Fruit fly (Drosophila melanogaster) whole organism, adult: Measurements from ENCODE around the gene CG33258.

Experiments used
- CG11617 ChIP-seq: fragments of 200-800 bp; sonication (Bioruptor generic); optimal IDR thresholded peaks from 2 replicates; lab custom pipeline; 2017; ENCODE audit warnings: mild to moderate bottlenecking, missing biosample characterization, missing genetic modification reagents, missing genetic modification characterization
- CG12768 ChIP-seq: fragments of 200-800 bp; sonication (Bioruptor generic); optimal IDR thresholded peaks from 2 replicates; lab custom pipeline; 2017; ENCODE audit warnings: missing biosample characterization, missing genetic modification characterization, mild to moderate bottlenecking, moderate library complexity, missing genetic modification reagents
- CG1620 ChIP-seq: fragments of 200-800 bp; sonication (Bioruptor generic); optimal IDR thresholded peaks from 2 replicates; lab custom pipeline; 2016; ENCODE audit warnings: missing biosample characterization, missing genetic modification characterization
- CG33017 ChIP-seq: fragments of 200-800 bp; sonication (Bioruptor generic); optimal IDR thresholded peaks from 2 replicates; lab custom pipeline; 2018; ENCODE audit warnings: missing biosample characterization, mild to moderate bottlenecking, missing genetic modification characterization, moderate library complexity
- CG5204 ChIP-seq: fragments of 200-800 bp; sonication (Bioruptor generic); optimal IDR thresholded peaks from 2 replicates; lab custom pipeline; 2016; ENCODE audit warnings: missing biosample characterization, missing genetic modification characterization
- CG7045 ChIP-seq: fragments of 200-800 bp; sonication (Bioruptor generic); optimal IDR thresholded peaks from 2 replicates; lab custom pipeline; 2017; ENCODE audit warnings: missing biosample characterization, mild to moderate bottlenecking, missing genetic modification characterization
- Clk ChIP-seq: fragments of 200-800 bp; sonication (Bioruptor generic); optimal IDR thresholded peaks from 2 replicates; lab custom pipeline; 2017; ENCODE audit warnings: missing biosample characterization, missing genetic modification characterization
- Crg-1 ChIP-seq: fragments of 200-800 bp; sonication (Bioruptor generic); optimal IDR thresholded peaks from 2 replicates; lab custom pipeline; 2016; ENCODE audit warnings: missing biosample characterization, missing genetic modification characterization
- cic ChIP-seq: fragments of 200-800 bp; sonication (Bioruptor generic); optimal IDR thresholded peaks from 2 replicates; lab custom pipeline; 2017; ENCODE audit warnings: missing biosample characterization, mild to moderate bottlenecking, missing genetic modification characterization, moderate library complexity
- cnc ChIP-seq, 2 experiments: fragments of >200 bp; optimal IDR thresholded peaks; 2 replicates each; lab custom pipeline; 2017
- kay ChIP-seq: fragments of 200-800 bp; sonication (Bioruptor generic); peaks from one replicate; lab custom pipeline; 2016; ENCODE audit warnings: missing biosample characterization, missing genetic modification characterization, borderline replicate concordance
- ovo ChIP-seq: fragments of 200-800 bp; sonication (Bioruptor generic); optimal IDR thresholded peaks from 2 replicates; lab custom pipeline; 2016; ENCODE audit warnings: missing biosample characterization, missing genetic modification characterization
- tj ChIP-seq: fragments of 200-800 bp; sonication (Bioruptor generic); optimal IDR thresholded peaks from 3 replicates; lab custom pipeline; 2017; ENCODE audit warnings: missing biosample characterization, mild to moderate bottlenecking, missing genetic modification characterization, moderate library complexity
- toe ChIP-seq: fragments of 200-800 bp; sonication (Bioruptor generic); optimal IDR thresholded peaks from 2 replicates; lab custom pipeline; 2016; ENCODE audit warnings: missing biosample characterization, missing genetic modification characterization

dm6 chr3L:16047105-16047504, 35.2 kb upstream of the CG33258 start:
- TF ChIP-seq tj (GFP tag; lab: Kevin White, UChicago): no peak
- no peak for TF ChIP-seq CG1620 (GFP tag; lab: Kevin White, UChicago)
- TF ChIP-seq ovo: no peak
- no peak for TF ChIP-seq toe (GFP tag; lab: Kevin White, UChicago)
- no peak for TF ChIP-seq CG11617 (GFP tag; lab: Kevin White, UChicago)
- TF ChIP-seq CG12768: no peak
- no peak for TF ChIP-seq Crg-1
- TF ChIP-seq CG33017: no peak
- TF ChIP-seq kay (GFP tag; lab: Kevin White, UChicago): no peak
- TF ChIP-seq CG7045 (GFP tag; lab: Kevin White, UChicago): no peak
- no peak for TF ChIP-seq Clk (GFP tag; lab: Kevin White, UChicago)
- no peak for TF ChIP-seq cnc (optimal IDR thresholded peaks at IDR 0.05; lab: Kevin White, UChicago)
- TF ChIP-seq CG5204 (GFP tag; lab: Kevin White, UChicago): no peak
- TF ChIP-seq cic (GFP tag; lab: Kevin White, UChicago): no peak
